Fruit fly (Drosophila melanogaster): ENCODE results near the gene Pmi.

Gene Pmi

dm6 chr3L:5810633-5811341 is 30.9 kb downstream of the Pmi start, which contains the start of the genes S6k and kri (continued):
- TF ChIP-seq sug (tag; optimal IDR thresholded peaks at IDR 0.05) (peak; percentile 77), corto (GFP tag; optimal IDR thresholded peaks at IDR 0.05) (no peak), CG9876 (GFP tag; optimal IDR thresholded peaks at IDR 0.05) (no peak), chn (GFP tag; optimal IDR thresholded peaks at IDR 0.05) (peak; percentile 26), D19B (GFP tag; optimal IDR thresholded peaks at IDR 0.05) (no peak), dmrt99B (tag; optimal IDR thresholded peaks at IDR 0.05) (no peak), CG3995 (GFP tag; optimal IDR thresholded peaks at IDR 0.05) (peak; percentile 44), CHES-1-like (GFP tag; optimal IDR thresholded peaks at IDR 0.05) (peak; percentile 1), Dbx (GFP tag; IDR thresholded peaks at IDR 0.05) (no peak), CG3065 (GFP tag; optimal IDR thresholded peaks at IDR 0.05) (no peak), pan (optimal IDR thresholded peaks at IDR 0.05) (no peak), pan (GFP tag; optimal IDR thresholded peaks at IDR 0.05 in 1 of 2, IDR thresholded peaks at IDR 0.05 in 1 of 2) (peak in 1 of 2 experiments; percentile 26), CG32532 (GFP tag; IDR thresholded peaks at IDR 0.05) (peak; percentile 42), Hmx (GFP tag; optimal IDR thresholded peaks at IDR 0.05) (no peak), CG12659 (GFP tag; optimal IDR thresholded peaks at IDR 0.05) (peak; percentile 68), TFAM (GFP tag; optimal IDR thresholded peaks at IDR 0.05) (no peak), chinmo (GFP tag; IDR thresholded peaks at IDR 0.05; ENCODE audit: partially characterized antibody) (peak; percentile 92; the same call in 2 of the 4 replicates), slbo (GFP tag; IDR thresholded peaks at IDR 0.05) (no peak), CG11504 (tag; optimal IDR thresholded peaks at IDR 0.05) (peak; percentile 30), grn (GFP tag; optimal IDR thresholded peaks at IDR 0.05) (peak; percentile 36), pita (GFP tag; optimal IDR thresholded peaks at IDR 0.05) (no peak), B-H1 (GFP tag; IDR thresholded peaks at IDR 0.05) (no peak), toy (GFP tag; IDR thresholded peaks at IDR 0.05) (no peak), chif (GFP tag; optimal IDR thresholded peaks at IDR 0.05) (peak in 1 of 2 experiments; percentile 0), CG17802 (tag; optimal IDR thresholded peaks at IDR 0.05) (no peak), CG1603 (tag; optimal IDR thresholded peaks at IDR 0.05) (peak; percentile 82), CG15269 (tag; optimal IDR thresholded peaks at IDR 0.05) (peak; percentile 17), grau (tag; optimal IDR thresholded peaks at IDR 0.05) (peak; percentile 19), NFAT (GFP tag; IDR thresholded peaks at IDR 0.05) (no peak), lilli (GFP tag; optimal IDR thresholded peaks at IDR 0.05) (peak; percentile 7), CG7786 (GFP tag; optimal IDR thresholded peaks at IDR 0.05) (no peak), C15 (GFP tag; IDR thresholded peaks at IDR 0.05) (no peak), CG1832 (GFP tag; optimal IDR thresholded peaks at IDR 0.05) (no peak), Oaz (GFP tag; IDR thresholded peaks at IDR 0.05) (no peak), CG5245 (GFP tag; optimal IDR thresholded peaks at IDR 0.05) (no peak), sqz (GFP tag; optimal IDR thresholded peaks at IDR 0.05) (no peak), Tbp (GFP tag; optimal IDR thresholded peaks at IDR 0.05) (no peak), HmgZ (tag; optimal IDR thresholded peaks at IDR 0.05) (peak; percentile 82), Xrp1 (GFP tag; IDR thresholded peaks at IDR 0.05) (0 out of 2 replicates have a peak, but pooled peaks have one; percentile 16), CG31365 (tag; optimal IDR thresholded peaks at IDR 0.05) (no peak), Camta (GFP tag; optimal IDR thresholded peaks at IDR 0.05) (peak; percentile 12), pnt (GFP tag; optimal IDR thresholded peaks at IDR 0.05) (no peak), CG2120 (GFP tag; optimal IDR thresholded peaks at IDR 0.05) (no peak), Asciz (GFP tag; optimal IDR thresholded peaks at IDR 0.05) (no peak), H15 (GFP tag; IDR thresholded peaks at IDR 0.05) (no peak), CG14860 (GFP tag; IDR thresholded peaks at IDR 0.05; ENCODE audit: partially characterized antibody) (no peak), exex (tag; optimal IDR thresholded peaks at IDR 0.05) (peak; percentile 65), CG18619 (GFP tag; optimal IDR thresholded peaks at IDR 0.05) (no peak), CG10565 (GFP tag; optimal IDR thresholded peaks at IDR 0.05) (no peak), CG4707 (GFP tag; optimal IDR thresholded peaks at IDR 0.05) (no peak), Poxn (GFP tag; IDR thresholded peaks at IDR 0.05) (no peak)

All from whole organism, embryonic.